Worm (Caenorhabditis elegans) whole organism, late embryonic: Measurements from ENCODE around the gene C52E2.5.
"Not testable (repeated sequence)": the region's sequence is repeated elsewhere in the genome, so short reads cannot be mapped to it uniquely, and the experiment has no call there.

Source experiments
- K02D7.2 ChIP-seq: sonication (generic microtip); optimal IDR thresholded peaks from 2 replicates; lab custom pipeline; 2017; ENCODE audit warnings: mild to moderate bottlenecking, missing genetic modification characterization, missing compliant biosample characterization
- ama-1 ChIP-seq: fragments of 150-350 bp; optimal IDR thresholded peaks from 2 replicates; lab custom pipeline; 2014
- ceh-22 ChIP-seq: sonication (generic microtip); optimal IDR thresholded peaks from 2 replicates; lab custom pipeline; 2017; ENCODE audit warnings: missing biosample characterization, missing genetic modification characterization
- ceh-45 ChIP-seq: fragments of 200-800 bp; sonication (Bioruptor generic); IDR thresholded peaks from 2 replicates; pipeline ENCODE4 v1.3.6; 2022; ENCODE audit warnings: missing genetic modification reagents, missing genetic modification characterization, missing compliant biosample characterization
- dmd-4 ChIP-seq: sonication (generic microtip); optimal IDR thresholded peaks from 2 replicates; lab custom pipeline; 2016; ENCODE audit warnings: borderline replicate concordance, missing genetic modification characterization, missing compliant biosample characterization
- fkh-10 ChIP-seq: fragments of 150-350 bp; optimal IDR thresholded peaks from 2 replicates; lab custom pipeline; 2014; ENCODE audit warnings: missing biosample characterization, missing genetic modification reagents, missing genetic modification characterization
- nfya-1 ChIP-seq: sonication (generic microtip); optimal IDR thresholded peaks from 2 replicates; lab custom pipeline; 2017; ENCODE audit warnings: missing genetic modification characterization, mild to moderate bottlenecking, missing compliant biosample characterization, antibody characterized with exemption, moderate library complexity
- pqm-1 ChIP-seq: sonication (generic microtip); optimal IDR thresholded peaks from 2 replicates; lab custom pipeline; 2016; ENCODE audit warnings: missing genetic modification characterization, missing compliant biosample characterization
- sox-4 ChIP-seq: sonication (generic microtip); optimal IDR thresholded peaks from 2 replicates; lab custom pipeline; 2017; ENCODE audit warnings: mild to moderate bottlenecking, missing genetic modification characterization, inconsistent platforms, missing compliant biosample characterization
- unc-42 ChIP-seq: sonication (generic microtip); optimal IDR thresholded peaks from 2 replicates; lab custom pipeline; 2016; ENCODE audit warnings: missing genotype, missing genetic modification characterization, missing compliant biosample characterization

ce11 chrII:1862334-1862733 is 19.6 kb upstream of the C52E2.5 start, which contains the start of gene fbxb-98:
- TF ChIP-seq ceh-45 (GFP tag; lab: Robert Waterston, UW); pqm-1 (tag; lab: Kevin White, UChicago); nfya-1 (tag; lab: Kevin White, UChicago); sox-4 (tag; lab: Kevin White, UChicago); K02D7.2 (tag; lab: Kevin White, UChicago); ama-1 (lab: Kevin White, UChicago); fkh-10 (GFP tag; lab: Kevin White, UChicago); dmd-4 (tag; lab: Kevin White, UChicago); ceh-22 (tag; lab: Kevin White, UChicago); unc-42 (tag; lab: Kevin White, UChicago): not testable (repeated sequence)
